Worm (Caenorhabditis elegans): Measurements from ENCODE around the gene C05D12.7.

The C05D12.7 gene

DNA sequence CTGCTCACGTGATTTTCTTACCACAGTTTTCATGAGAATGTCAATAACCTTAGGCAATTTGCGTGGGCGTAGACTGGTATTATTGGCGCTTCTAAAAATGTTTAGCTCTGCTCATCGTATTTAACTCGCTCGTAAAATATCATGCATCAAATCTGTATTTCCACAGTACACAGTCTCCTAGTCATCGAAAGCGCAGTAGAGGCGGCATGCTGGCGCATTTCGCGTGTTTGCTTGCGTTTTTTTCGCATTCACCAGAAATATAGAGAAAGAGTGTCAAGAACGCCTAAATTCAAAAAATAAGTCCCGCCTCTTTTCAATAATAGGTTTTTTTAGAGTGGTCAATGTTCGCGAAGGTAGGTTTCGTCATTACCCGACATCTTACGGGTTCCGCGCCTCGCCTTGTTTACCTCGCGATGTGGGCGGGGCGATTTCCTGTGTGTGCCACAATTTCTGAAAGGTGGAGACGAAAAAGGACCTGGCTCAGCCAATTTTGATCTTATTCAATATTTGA is 33.2 kb upstream of the C05D12.7 start (continued):
- TF ChIP-seq zag-1 (tag; optimal IDR thresholded peaks at IDR 0.05) (no peak), sdz-12 (GFP tag; optimal IDR thresholded peaks at IDR 0.05) (no peak), madf-9 (GFP tag; conservative IDR thresholded peaks at IDR 0.05) (0 out of 2 replicates have a peak, but pooled peaks have one; percentile 48), vab-7 (GFP tag; IDR thresholded peaks at IDR 0.05) (no peak), ZK337.2 (GFP tag; IDR thresholded peaks at IDR 0.05) (no peak), gei-8 (GFP tag; optimal IDR thresholded peaks at IDR 0.05) (peak; percentile 84), hif-1 (tag; optimal IDR thresholded peaks at IDR 0.05) (peak in 1 of 2 experiments; percentile 32), egl-43 (GFP tag; IDR thresholded peaks at IDR 0.05) (peak; percentile 81), lsy-2 (tag; optimal IDR thresholded peaks at IDR 0.05) (peak in 1 of 2 experiments; percentile 60), lin-13 (GFP tag; optimal IDR thresholded peaks at IDR 0.05) (peak; percentile 51), dpl-1 (GFP tag; optimal IDR thresholded peaks at IDR 0.05) (peak; percentile 29), spr-3 (GFP tag; optimal IDR thresholded peaks at IDR 0.05) (peak; percentile 28), ceh-44 (GFP tag; IDR thresholded peaks at IDR 0.05) (0 out of 2 replicates have a peak, but pooled peaks have one; percentile 55), D1046.2 (GFP tag; IDR thresholded peaks at IDR 0.05) (peak; percentile 73), mep-1 (tag; optimal IDR thresholded peaks at IDR 0.05) (peak; percentile 61), lin-38 (GFP tag; IDR thresholded peaks at IDR 0.05) (peak; percentile 89), nhr-28 (tag; optimal IDR thresholded peaks at IDR 0.05) (no peak), lir-3 (tag; optimal IDR thresholded peaks at IDR 0.05) (no peak), snpc-1.2 (GFP tag; IDR thresholded peaks at IDR 0.05) (peak; percentile 86), daf-12 (tag; optimal IDR thresholded peaks at IDR 0.05) (no peak), F44E2.7 (GFP tag; IDR thresholded peaks at IDR 0.05) (peak; percentile 74; the same call in 1 of the 2 replicates), ceh-32 (tag; optimal IDR thresholded peaks at IDR 0.05; ENCODE audit: poor library complexity) (no peak), ceh-82 (tag; optimal IDR thresholded peaks at IDR 0.05) (no peak), duxl-1 (tag; optimal IDR thresholded peaks at IDR 0.05; ENCODE audit: poor library complexity) (peak; percentile 89), snpc-4 (tag; optimal IDR thresholded peaks at IDR 0.05) (peak; percentile 85), lin-15B (tag; optimal IDR thresholded peaks at IDR 0.05) (peak; percentile 30), madf-5 (GFP tag; IDR thresholded peaks at IDR 0.05) (0 out of 4 replicates have a peak, but pooled peaks of 1 of the 2 experiments have one; percentile 48), dmd-8 (GFP tag; IDR thresholded peaks at IDR 0.05) (peak; percentile 10; the same call in 1 of the 2 replicates), daf-19 (GFP tag; conservative IDR thresholded peaks at IDR 0.05) (0 out of 2 replicates have a peak, but pooled peaks have one; percentile 56), daf-16 (GFP tag; optimal IDR thresholded peaks at IDR 0.05) (peak; percentile 69 to 82), daf-16 (tag; optimal IDR thresholded peaks at IDR 0.05) (peak; percentile 88), php-3 (GFP tag; IDR thresholded peaks at IDR 0.05) (peak; percentile 65), F26F4.8 (GFP tag; conservative IDR thresholded peaks at IDR 0.05) (no peak), daf-8 (GFP tag; IDR thresholded peaks at IDR 0.05) (no peak), unc-39 (tag; optimal IDR thresholded peaks at IDR 0.05) (no peak), Y105C5A.15 (GFP tag; IDR thresholded peaks at IDR 0.05) (peak; percentile 79; the same call in 1 of the 2 replicates), mdl-1 (tag; optimal IDR thresholded peaks at IDR 0.05) (no peak), unc-62 (GFP tag; optimal IDR thresholded peaks at IDR 0.05 in 1 of 2) (peak in 1 of 2 experiments; percentile 88), unc-62 (tag; optimal IDR thresholded peaks at IDR 0.05) (no peak), unc-130 (GFP tag; optimal IDR thresholded peaks at IDR 0.05) (peak; percentile 76), attf-4 (tag; optimal IDR thresholded peaks at IDR 0.05) (no peak), hmg-1.1 (GFP tag; IDR thresholded peaks at IDR 0.05) (0 out of 2 replicates have a peak, but pooled peaks have one; percentile 34), nhr-111 (GFP tag; optimal IDR thresholded peaks at IDR 0.05) (peak; percentile 74), ceh-28 (tag; optimal IDR thresholded peaks at IDR 0.05) (no peak), tra-1 (GFP tag; IDR thresholded peaks at IDR 0.05) (0 out of 2 replicates have a peak, but pooled peaks have one; percentile 60), F10B5.3 (tag; optimal IDR thresholded peaks at IDR 0.05) (peak; percentile 58), set-16 (GFP tag; IDR thresholded peaks at IDR 0.05) (no peak), pqm-1 (tag; optimal IDR thresholded peaks at IDR 0.05) (peak; percentile 27), zip-11 (GFP tag; IDR thresholded peaks at IDR 0.05) (no peak), dve-1 (tag; optimal IDR thresholded peaks at IDR 0.05; ENCODE audit: insufficient read depth) (no peak)
